Fruit fly (Drosophila melanogaster): ENCODE data around the gene CG31468.

The CG31468 gene

dm6 chr3R:23722680-23723372 is 22.7 kb upstream of the CG31468 start, which contains the start of gene CG10365:
Gene CG10365 (plus strand): TSS chr3R:23723331.
- no peak for TF ChIP-seq Hr83 (GFP tag; optimal IDR thresholded peaks at IDR 0.05; ENCODE audit: poor library complexity, severe bottlenecking)
- TF ChIP-seq Abd-B (GFP tag; optimal IDR thresholded peaks at IDR 0.05): no peak
- TF ChIP-seq dl (GFP tag; optimal IDR thresholded peaks at IDR 0.05; ENCODE audit: insufficient read depth in 1 of 2, partially characterized antibody in 2 of 2): peak; percentile 50 to 80
- TF ChIP-seq fru (GFP tag; optimal IDR thresholded peaks at IDR 0.05): peak; percentile 81
- TF ChIP-seq Mio (GFP tag; optimal IDR thresholded peaks at IDR 0.05): no peak
- TF ChIP-seq jim (GFP tag; optimal IDR thresholded peaks at IDR 0.05): no peak
- TF ChIP-seq psq (GFP tag; optimal IDR thresholded peaks at IDR 0.05): peak; percentile 85
- TF ChIP-seq dmrt93B (GFP tag; optimal IDR thresholded peaks at IDR 0.05): peak; percentile 35
- no peak for TF ChIP-seq CrebA (GFP tag; optimal IDR thresholded peaks at IDR 0.05; ENCODE audit: borderline replicate concordance)
- peak; percentile 85 for TF ChIP-seq rgr (GFP tag; optimal IDR thresholded peaks at IDR 0.05)
- no peak for TF ChIP-seq GATAd (GFP tag; optimal IDR thresholded peaks at IDR 0.05)
- no peak for TF ChIP-seq sage (GFP tag; optimal IDR thresholded peaks at IDR 0.05)
- TF ChIP-seq HLH106 (tag; optimal IDR thresholded peaks at IDR 0.05): peak; percentile 76
- TF ChIP-seq foxo (GFP tag; optimal IDR thresholded peaks at IDR 0.05): peak in 1 of 2 experiments; percentile 91
- peak; percentile 52 for TF ChIP-seq Hnf4 (GFP tag; optimal IDR thresholded peaks at IDR 0.05)
- peak; percentile 93 for TF ChIP-seq Sp1 (GFP tag; optimal IDR thresholded peaks at IDR 0.05)
- TF ChIP-seq Dif (GFP tag; optimal IDR thresholded peaks at IDR 0.05; ENCODE audit: partially characterized antibody): peak; percentile 88
- TF ChIP-seq pan (optimal IDR thresholded peaks at IDR 0.05): no peak
- no peak for TF ChIP-seq sv (GFP tag; optimal IDR thresholded peaks at IDR 0.05)
- TF ChIP-seq Rel (GFP tag; optimal IDR thresholded peaks at IDR 0.05): no peak
- TF ChIP-seq Rel (tag; optimal IDR thresholded peaks at IDR 0.05): peak; percentile 2
- TF ChIP-seq Jra (GFP tag; optimal IDR thresholded peaks at IDR 0.05): no peak
- TF ChIP-seq br (GFP tag; optimal IDR thresholded peaks at IDR 0.05): no peak
- peak; percentile 21 for TF ChIP-seq CG9705 (GFP tag; optimal IDR thresholded peaks at IDR 0.05)
- peak; percentile 53 for TF ChIP-seq woc (GFP tag; optimal IDR thresholded peaks at IDR 0.05)
- TF ChIP-seq Dfd (GFP tag; optimal IDR thresholded peaks at IDR 0.05): no peak
- TF ChIP-seq lola (GFP tag; optimal IDR thresholded peaks at IDR 0.05): no peak
- peak; percentile 43 for TF ChIP-seq ey (GFP tag; optimal IDR thresholded peaks at IDR 0.05)
- no peak for TF ChIP-seq dsf (GFP tag; optimal IDR thresholded peaks at IDR 0.05; ENCODE audit: borderline replicate concordance)
- TF ChIP-seq OdsH (GFP tag; optimal IDR thresholded peaks at IDR 0.05): peak; percentile 91
- peak; percentile 76 for TF ChIP-seq h (GFP tag; optimal IDR thresholded peaks at IDR 0.05)
- TF ChIP-seq Hr78 (GFP tag; optimal IDR thresholded peaks at IDR 0.05): no peak
- TF ChIP-seq tai (GFP tag; optimal IDR thresholded peaks at IDR 0.05): peak; percentile 7
- peak; percentile 69 for TF ChIP-seq brk (GFP tag; optimal IDR thresholded peaks at IDR 0.05)
- no peak for TF ChIP-seq N (GFP tag; optimal IDR thresholded peaks at IDR 0.05)
- no peak for TF ChIP-seq CG32264 (GFP tag; optimal IDR thresholded peaks at IDR 0.05)
- TF ChIP-seq Myc (optimal IDR thresholded peaks at IDR 0.05): no peak
- no peak for TF ChIP-seq usp (GFP tag; optimal IDR thresholded peaks at IDR 0.05)
- peak; percentile 18 for TF ChIP-seq Vsx2 (GFP tag; optimal IDR thresholded peaks at IDR 0.05; ENCODE audit: partially characterized antibody)

dm6 chr3R:23721936-23722335 is 21.8 kb upstream of the CG31468 start:
- TF ChIP-seq brk (GFP tag; optimal IDR thresholded peaks at IDR 0.05) (peak; percentile 44), dsf (GFP tag; optimal IDR thresholded peaks at IDR 0.05; ENCODE audit: borderline replicate concordance) (no peak), CG9705 (GFP tag; optimal IDR thresholded peaks at IDR 0.05) (peak; percentile 8), Vsx2 (GFP tag; optimal IDR thresholded peaks at IDR 0.05; ENCODE audit: partially characterized antibody) (peak; percentile 1), h (GFP tag; optimal IDR thresholded peaks at IDR 0.05) (peak; percentile 41), dmrt93B (GFP tag; optimal IDR thresholded peaks at IDR 0.05) (peak; percentile 25), CrebA (GFP tag; optimal IDR thresholded peaks at IDR 0.05; ENCODE audit: borderline replicate concordance) (peak; percentile 6), HLH106 (tag; optimal IDR thresholded peaks at IDR 0.05) (peak; percentile 39), Sp1 (GFP tag; optimal IDR thresholded peaks at IDR 0.05) (no peak), rgr (GFP tag; optimal IDR thresholded peaks at IDR 0.05) (peak; percentile 17), Hnf4 (GFP tag; optimal IDR thresholded peaks at IDR 0.05) (peak; percentile 23), Rel (GFP tag; optimal IDR thresholded peaks at IDR 0.05) (no peak), Rel (tag; optimal IDR thresholded peaks at IDR 0.05) (no peak), Myc (optimal IDR thresholded peaks at IDR 0.05) (no peak), OdsH (GFP tag; optimal IDR thresholded peaks at IDR 0.05) (no peak), foxo (GFP tag; optimal IDR thresholded peaks at IDR 0.05) (peak in 1 of 2 experiments; percentile 49), fru (GFP tag; optimal IDR thresholded peaks at IDR 0.05) (peak; percentile 30)
